Worm (Caenorhabditis elegans): ENCODE data around the gene nas-3.

The nas-3 gene

DNA sequence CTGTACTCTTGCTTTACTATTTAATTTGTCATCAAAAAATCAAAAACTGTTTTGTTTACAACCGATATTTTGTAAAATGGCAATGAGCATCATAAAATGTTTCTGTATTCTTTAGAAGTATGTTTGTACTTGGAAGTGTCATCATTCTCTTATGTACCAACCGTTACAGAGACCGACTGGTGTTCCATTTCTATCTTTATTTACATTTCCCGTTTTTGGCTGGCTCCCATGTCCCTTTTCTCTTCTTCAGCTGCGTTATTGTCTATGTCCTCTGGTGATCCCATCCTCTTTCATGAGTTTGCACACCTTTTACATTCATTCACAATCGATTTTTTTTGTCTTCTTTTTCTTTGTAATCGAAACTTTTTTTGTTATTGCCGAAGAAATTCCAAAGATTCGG lies 26.5 kb upstream of the nas-3 start:
- TF ChIP-seq lag-1 (GFP tag; IDR thresholded peaks at IDR 0.05), result no peak
- TF ChIP-seq hrde-1 (tag; optimal IDR thresholded peaks at IDR 0.05; ENCODE audit: borderline replicate concordance), result no peak
- TF ChIP-seq mes-4 (tag; optimal IDR thresholded peaks at IDR 0.05), result no peak
- TF ChIP-seq lin-40 (tag; optimal IDR thresholded peaks at IDR 0.05), result no peak
- no peak for TF ChIP-seq Y56A3A.18 (GFP tag; IDR thresholded peaks at IDR 0.05)
- TF ChIP-seq ceh-100 (GFP tag; IDR thresholded peaks at IDR 0.05), result no peak
- TF ChIP-seq ztf-22 (GFP tag; optimal IDR thresholded peaks at IDR 0.05), result no peak

DNA sequence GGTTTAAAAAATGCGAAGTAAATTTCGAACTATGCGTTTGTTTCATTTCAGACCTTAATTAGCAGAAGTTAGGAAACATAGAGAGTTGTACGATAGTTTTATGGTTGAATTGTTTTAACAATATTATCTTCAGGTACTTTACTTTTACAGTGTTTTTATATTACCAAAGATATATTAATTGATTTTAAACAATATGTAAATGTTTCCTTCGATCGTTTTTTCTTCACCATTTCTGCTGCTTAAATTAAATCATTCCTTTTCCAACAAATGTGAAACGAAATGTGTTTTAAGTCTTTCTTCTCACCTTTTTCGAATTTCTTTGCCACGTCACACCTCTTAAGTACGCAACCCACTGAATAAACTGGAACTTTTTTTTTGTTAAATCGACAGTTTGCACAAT lies 24.6 kb upstream of the nas-3 start:
- TF ChIP-seq dox-1 (GFP tag; IDR thresholded peaks at IDR 0.05) (no peak), lsy-27 (tag; optimal IDR thresholded peaks at IDR 0.05; ENCODE audit: borderline replicate concordance, insufficient read depth) (no peak)

DNA sequence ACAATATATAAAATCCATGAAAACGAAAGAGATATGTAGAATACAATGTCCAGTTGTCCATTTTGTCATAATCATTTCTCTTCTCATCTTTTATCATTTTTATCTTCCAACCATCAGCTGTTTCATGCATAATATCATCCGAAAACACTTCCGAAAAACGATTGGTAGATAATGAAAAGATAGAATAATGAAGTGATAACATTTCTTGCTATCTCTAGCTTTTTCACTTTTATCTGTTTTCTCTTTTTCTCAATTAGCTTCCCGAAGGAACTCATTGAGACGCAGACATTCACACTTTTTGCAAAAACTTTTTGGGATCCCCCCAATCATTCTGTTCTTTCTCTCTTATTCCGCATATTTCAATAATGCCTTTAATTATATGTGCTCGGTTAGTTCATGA lies 24.0 kb upstream of the nas-3 start:
- TF ChIP-seq tlf-1 (GFP tag; optimal IDR thresholded peaks at IDR 0.05) (no peak), nfyb-1 (GFP tag; IDR thresholded peaks at IDR 0.05) (no peak), sea-2 (GFP tag; IDR thresholded peaks at IDR 0.05) (no peak), cebp-2 (GFP tag; IDR thresholded peaks at IDR 0.05) (no peak), egl-18 (GFP tag; IDR thresholded peaks at IDR 0.05) (no peak), gei-17 (GFP tag; optimal IDR thresholded peaks at IDR 0.05) (no peak), ZK185.1 (tag; optimal IDR thresholded peaks at IDR 0.05; ENCODE audit: poor library complexity, severe bottlenecking) (no peak), ccch-3 (GFP tag; optimal IDR thresholded peaks at IDR 0.05) (no peak), him-1 (tag; optimal IDR thresholded peaks at IDR 0.05) (no peak), sdz-38 (tag; optimal IDR thresholded peaks at IDR 0.05) (no peak), madf-8 (GFP tag; conservative IDR thresholded peaks at IDR 0.05) (no peak), lin-26 (GFP tag; IDR thresholded peaks at IDR 0.05) (no peak), akir-1 (GFP tag; optimal IDR thresholded peaks at IDR 0.05) (no peak), fkh-3 (tag; optimal IDR thresholded peaks at IDR 0.05) (no peak), repo-1 (tag; optimal IDR thresholded peaks at IDR 0.05) (no peak), madf-10 (tag; optimal IDR thresholded peaks at IDR 0.05) (no peak), ceh-91 (GFP tag; IDR thresholded peaks at IDR 0.05) (no peak), ceh-40 (GFP tag; IDR thresholded peaks at IDR 0.05) (no peak), zim-3 (tag; optimal IDR thresholded peaks at IDR 0.05) (no peak), F55B11.4 (tag; optimal IDR thresholded peaks at IDR 0.05; ENCODE audit: borderline replicate concordance, insufficient read depth) (no peak)

DNA sequence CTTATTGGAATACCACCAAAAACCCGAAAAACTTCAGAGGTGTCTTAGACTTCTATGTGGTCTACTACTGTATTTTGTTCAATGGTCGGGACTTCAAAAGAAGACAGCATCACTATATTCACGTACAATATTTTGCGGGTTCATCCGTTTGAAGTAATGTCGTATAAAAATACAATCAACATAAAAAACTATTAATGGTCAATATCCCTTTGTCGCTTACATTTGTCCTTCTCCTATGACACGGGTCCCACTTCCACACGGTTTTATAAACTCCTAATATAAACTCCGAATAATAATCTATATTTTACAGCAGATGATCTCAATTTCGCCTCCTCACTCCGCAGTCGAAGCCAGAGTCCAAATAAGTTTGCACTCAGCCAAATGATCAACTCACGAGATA lies 20.4 kb upstream of the nas-3 start:
- no peak for TF ChIP-seq pha-4 (tag; optimal IDR thresholded peaks at IDR 0.05)
- TF ChIP-seq snpc-4 (GFP tag; optimal IDR thresholded peaks at IDR 0.05), result no peak
- no peak for TF ChIP-seq snpc-4 (tag; optimal IDR thresholded peaks at IDR 0.05)
- no peak for TF ChIP-seq Y56A3A.18 (GFP tag; IDR thresholded peaks at IDR 0.05)
- TF ChIP-seq nfya-2 (GFP tag; IDR thresholded peaks at IDR 0.05), result no peak
- no peak for TF ChIP-seq dox-1 (GFP tag; IDR thresholded peaks at IDR 0.05)
- TF ChIP-seq F49E8.2 (tag; optimal IDR thresholded peaks at IDR 0.05; ENCODE audit: insufficient read depth), result no peak
- no peak for TF ChIP-seq fkh-3 (tag; optimal IDR thresholded peaks at IDR 0.05)
- TF ChIP-seq cebp-2 (GFP tag; IDR thresholded peaks at IDR 0.05), result no peak
- no peak for TF ChIP-seq F10E7.11 (tag; optimal IDR thresholded peaks at IDR 0.05)
- no peak for TF ChIP-seq bed-1 (GFP tag; IDR thresholded peaks at IDR 0.05)
- TF ChIP-seq sea-2 (GFP tag; IDR thresholded peaks at IDR 0.05), result no peak
- TF ChIP-seq atf-7 (tag; optimal IDR thresholded peaks at IDR 0.05), result no peak
- no peak for TF ChIP-seq F39B2.1 (GFP tag; IDR thresholded peaks at IDR 0.05)
- no peak for TF ChIP-seq attf-6 (GFP tag; IDR thresholded peaks at IDR 0.05)
- TF ChIP-seq attf-3 (GFP tag; conservative IDR thresholded peaks at IDR 0.05), result no peak
- TF ChIP-seq F23B12.7 (tag; optimal IDR thresholded peaks at IDR 0.05; ENCODE audit: insufficient read depth), result no peak
- TF ChIP-seq somi-1 (GFP tag; optimal IDR thresholded peaks at IDR 0.05), result no peak
- no peak for TF ChIP-seq chd-7 (tag; optimal IDR thresholded peaks at IDR 0.05)
- TF ChIP-seq nhr-27 (tag; optimal IDR thresholded peaks at IDR 0.05), result no peak

Data from whole organism, young adult.